Worm (Caenorhabditis elegans) whole organism, mixed stage, embryonic: ENCODE data around the gene C06C3.7.

Experiments
- M03D4.4 ChIP-seq: sonication (generic microtip); optimal IDR thresholded peaks from 2 replicates; lab custom pipeline; 2017; ENCODE audit warnings: mild to moderate bottlenecking, missing genetic modification characterization, missing compliant biosample characterization
- bed-3 ChIP-seq: fragments of 200-800 bp; sonication (Bioruptor generic); optimal IDR thresholded peaks from 3 replicates; lab custom pipeline; 2018; ENCODE audit warnings: mild to moderate bottlenecking, missing genetic modification characterization, moderate library complexity, missing compliant biosample characterization
- blmp-1 ChIP-seq: fragments of 150-350 bp; optimal IDR thresholded peaks from 2 replicates; lab custom pipeline; 2014; ENCODE audit warnings: missing biosample characterization, missing genetic modification characterization
- ceh-39 ChIP-seq: fragments of 150-350 bp; optimal IDR thresholded peaks from 2 replicates; lab custom pipeline; 2014; ENCODE audit warnings: missing biosample characterization, missing genetic modification characterization
- ceh-43 ChIP-seq: fragments of 200-800 bp; sonication (Bioruptor generic); optimal IDR thresholded peaks from 2 replicates; lab custom pipeline; 2018; ENCODE audit warnings: mild to moderate bottlenecking, missing genetic modification characterization, moderate library complexity, missing compliant biosample characterization
- ceh-83 ChIP-seq: fragments of 200-800 bp; sonication (Bioruptor generic); optimal IDR thresholded peaks from 2 replicates; lab custom pipeline; 2018; ENCODE audit warnings: mild to moderate bottlenecking, missing genetic modification characterization, missing compliant biosample characterization
- cnd-1 ChIP-seq: fragments of 200-800 bp; sonication (Bioruptor generic); optimal IDR thresholded peaks from 2 replicates; lab custom pipeline; 2018; ENCODE audit warnings: mild to moderate bottlenecking, missing genetic modification characterization, missing compliant biosample characterization
- drap-1 ChIP-seq: fragments of 200-800 bp; sonication (Bioruptor generic); optimal IDR thresholded peaks from 3 replicates; lab custom pipeline; 2018; ENCODE audit warnings: mild to moderate bottlenecking, missing genetic modification characterization, missing compliant biosample characterization
- elt-1 ChIP-seq: sonication (generic microtip); optimal IDR thresholded peaks from 2 replicates; lab custom pipeline; 2017; ENCODE audit warnings: missing genetic modification characterization, mild to moderate bottlenecking, missing compliant biosample characterization, antibody characterized with exemption, moderate library complexity, borderline replicate concordance; ENCODE audit not compliant: insufficient read depth
- elt-3 ChIP-seq: fragments of 150-350 bp; optimal IDR thresholded peaks from 2 replicates; lab custom pipeline; 2014; ENCODE audit warnings: missing biosample characterization, missing genetic modification characterization
- flh-1 ChIP-seq: fragments of 200-800 bp; sonication (Bioruptor generic); optimal IDR thresholded peaks from 2 replicates; lab custom pipeline; 2018; ENCODE audit warnings: mild to moderate bottlenecking, missing genetic modification characterization, moderate library complexity, missing compliant biosample characterization
- ham-2 ChIP-seq: fragments of 200-800 bp; sonication (Bioruptor generic); optimal IDR thresholded peaks from 2 replicates; lab custom pipeline; 2018; ENCODE audit warnings: mild to moderate bottlenecking, missing genetic modification characterization, missing compliant biosample characterization
- hlh-1 ChIP-seq: fragments of 150-350 bp; optimal IDR thresholded peaks from 2 replicates; lab custom pipeline; 2014; ENCODE audit warnings: missing biosample characterization, missing genetic modification reagents, missing genetic modification characterization
- lin-13 ChIP-seq: fragments of 150-350 bp; optimal IDR thresholded peaks from 2 replicates; lab custom pipeline; 2014; ENCODE audit warnings: missing biosample characterization, missing genetic modification characterization
- lin-32 ChIP-seq: fragments of 200-800 bp; sonication (Bioruptor generic); optimal IDR thresholded peaks from 2 replicates; lab custom pipeline; 2018; ENCODE audit warnings: mild to moderate bottlenecking, missing genetic modification characterization, missing compliant biosample characterization
- lsy-2 ChIP-seq: fragments of 150-350 bp; optimal IDR thresholded peaks from 2 replicates; lab custom pipeline; 2014; ENCODE audit warnings: missing biosample characterization, missing genetic modification characterization
- mab-5 ChIP-seq: fragments of 150-350 bp; optimal IDR thresholded peaks from 2 replicates; lab custom pipeline; 2014; ENCODE audit warnings: missing biosample characterization, missing genetic modification characterization
- mep-1 ChIP-seq: fragments of 150-350 bp; optimal IDR thresholded peaks from 2 replicates; lab custom pipeline; 2017; ENCODE audit warnings: missing biosample characterization, missing genetic modification reagents, missing genetic modification characterization, inconsistent platforms
- nhr-12 ChIP-seq: fragments of 150-350 bp; optimal IDR thresholded peaks from 2 replicates; lab custom pipeline; 2014; ENCODE audit warnings: missing biosample characterization, missing genetic modification characterization
- nhr-237 ChIP-seq: fragments of 150-350 bp; optimal IDR thresholded peaks from 2 replicates; lab custom pipeline; 2014; ENCODE audit warnings: missing biosample characterization, missing genetic modification characterization
- nhr-28 ChIP-seq: fragments of 150-350 bp; optimal IDR thresholded peaks from 2 replicates; lab custom pipeline; 2014; ENCODE audit warnings: missing biosample characterization, missing genetic modification characterization
- nhr-76 ChIP-seq: sonication (generic microtip); optimal IDR thresholded peaks from 2 replicates; lab custom pipeline; 2017; ENCODE audit warnings: missing biosample characterization, missing genetic modification characterization
- pha-4 ChIP-seq: fragments of 150-350 bp; optimal IDR thresholded peaks from 2 replicates; lab custom pipeline; 2018; ENCODE audit warnings: missing biosample characterization, missing genetic modification reagents, missing genetic modification characterization
- sem-2 ChIP-seq: fragments of 200-800 bp; sonication (Bioruptor generic); optimal IDR thresholded peaks from 2 replicates; lab custom pipeline; 2018; ENCODE audit warnings: mild to moderate bottlenecking, missing genetic modification characterization, missing compliant biosample characterization
- snpc-4 ChIP-seq: fragments of 150-350 bp; optimal IDR thresholded peaks from 2 replicates; lab custom pipeline; 2014; ENCODE audit warnings: missing biosample characterization, missing genetic modification characterization
- sptf-1 ChIP-seq: sonication (generic microtip); optimal IDR thresholded peaks from 2 replicates; lab custom pipeline; 2017; ENCODE audit warnings: mild to moderate bottlenecking, missing genetic modification characterization, moderate library complexity, missing compliant biosample characterization
- tbx-8 ChIP-seq: fragments of 200-800 bp; sonication (Bioruptor generic); optimal IDR thresholded peaks from 2 replicates; lab custom pipeline; 2018; ENCODE audit warnings: mild to moderate bottlenecking, missing genetic modification characterization, moderate library complexity, missing compliant biosample characterization
- unc-120 ChIP-seq: sonication (generic microtip); optimal IDR thresholded peaks from 2 replicates; lab custom pipeline; 2017; ENCODE audit warnings: missing genetic modification characterization, missing compliant biosample characterization; ENCODE audit not compliant: poor library complexity, severe bottlenecking
- unc-39 ChIP-seq: fragments of 150-350 bp; optimal IDR thresholded peaks from 2 replicates; lab custom pipeline; 2014; ENCODE audit warnings: missing biosample characterization, missing genetic modification characterization
- unc-62 ChIP-seq: fragments of 150-350 bp; optimal IDR thresholded peaks from 2 replicates; lab custom pipeline; 2014; ENCODE audit warnings: missing biosample characterization, missing genetic modification reagents, missing genetic modification characterization
- ztf-11 ChIP-seq: fragments of 150-350 bp; optimal IDR thresholded peaks from 2 replicates; lab custom pipeline; 2014; ENCODE audit warnings: missing biosample characterization, missing genetic modification characterization

Gene C06C3.7

DNA sequence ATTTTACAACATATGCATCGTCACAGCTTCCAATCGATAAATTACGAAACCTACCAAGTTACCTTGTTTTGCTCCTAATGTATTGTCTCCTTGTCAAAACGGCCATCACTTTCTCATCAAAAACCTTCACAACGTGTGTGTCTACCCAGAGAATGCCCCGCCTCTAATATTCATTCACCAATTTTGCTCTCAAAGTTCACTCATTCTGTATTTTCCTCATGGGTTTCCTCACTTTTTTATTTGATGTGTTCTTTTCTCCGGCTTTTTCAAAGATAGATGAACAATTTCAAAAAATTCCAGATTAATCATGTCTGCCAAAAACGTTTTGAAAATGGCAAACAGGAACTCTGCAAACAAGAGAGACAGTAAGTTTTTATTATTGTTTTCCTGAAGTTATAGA lies at the start of gene C06C3.7:
C06C3.7 (plus strand) TSS at position 301 of the 400 bp plus-strand sequence.
- TF ChIP-seq ham-2 (GFP tag; lab: Kevin White, UChicago), result no peak
- no peak for TF ChIP-seq mep-1 (tag; lab: Kevin White, UChicago)
- no peak for TF ChIP-seq ztf-11
- TF ChIP-seq lin-32 (GFP tag; lab: Kevin White, UChicago), result no peak
- TF ChIP-seq mab-5 (tag; lab: Kevin White, UChicago), result no peak
- no peak for TF ChIP-seq drap-1 (GFP tag; lab: Kevin White, UChicago)
- no peak for TF ChIP-seq bed-3
- no peak for TF ChIP-seq nhr-12 (tag; lab: Kevin White, UChicago)
- no peak for TF ChIP-seq lsy-2 (tag; lab: Kevin White, UChicago)
- TF ChIP-seq, all 35 proteins: peak for 0

DNA sequence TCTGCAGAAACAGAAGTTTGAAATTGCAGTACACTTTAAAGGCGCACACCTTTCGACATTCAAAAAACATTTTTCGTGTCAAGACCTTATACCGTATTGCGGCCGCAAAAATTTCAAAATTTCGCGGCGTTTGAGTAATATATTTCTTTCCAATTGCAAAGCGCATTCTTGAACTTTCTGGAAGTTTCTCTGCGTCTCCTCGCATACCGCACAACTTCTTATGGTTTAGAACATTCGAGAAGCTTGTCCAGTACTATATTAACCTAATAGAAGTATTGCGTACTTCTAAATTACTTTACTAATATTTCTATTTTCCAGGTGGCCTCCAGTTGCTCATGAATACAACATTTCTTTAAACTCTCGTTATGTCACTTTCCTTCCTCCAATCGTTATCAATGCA lies 48.7 kb upstream of the C06C3.7 start:
- TF ChIP-seq tbx-8 (GFP tag; lab: Kevin White, UChicago) (no peak), ham-2 (GFP tag; lab: Kevin White, UChicago) (no peak), cnd-1 (no peak)
- TF ChIP-seq, all 35 proteins: peak for 0

DNA sequence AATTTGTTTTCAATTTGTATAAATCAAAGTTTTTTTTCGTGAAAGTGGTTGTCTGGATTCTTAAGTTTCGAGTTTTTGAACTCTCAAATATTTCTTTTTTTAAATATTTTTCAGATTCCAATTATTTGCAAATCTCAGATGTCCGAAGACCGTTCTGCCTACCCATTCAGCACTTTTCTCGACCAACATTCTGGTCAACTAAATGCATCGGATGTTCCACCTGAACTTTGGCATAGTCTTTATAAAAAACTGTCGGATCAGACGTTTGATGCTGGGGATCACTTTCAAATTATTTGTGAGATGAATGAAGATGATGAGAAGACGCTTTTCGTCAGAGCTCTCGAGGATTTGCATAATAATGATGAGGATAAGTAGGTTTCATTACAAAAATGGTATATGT lies 46.5 kb upstream of the C06C3.7 start, which contains the start of gene ttll-12:
ttll-12 (plus strand) TSS at position 139 of the 400 bp plus-strand sequence.
- TF ChIP-seq cnd-1 (no peak), hlh-1 (tag; lab: Kevin White, UChicago) (no peak), elt-1 (tag; lab: Kevin White, UChicago) (no peak), mep-1 (tag; lab: Kevin White, UChicago) (no peak), nhr-76 (tag; lab: Kevin White, UChicago) (no peak), unc-39 (no peak), lin-13 (tag; lab: Kevin White, UChicago) (no peak)
- TF ChIP-seq, all 35 proteins: peak for 0

DNA sequence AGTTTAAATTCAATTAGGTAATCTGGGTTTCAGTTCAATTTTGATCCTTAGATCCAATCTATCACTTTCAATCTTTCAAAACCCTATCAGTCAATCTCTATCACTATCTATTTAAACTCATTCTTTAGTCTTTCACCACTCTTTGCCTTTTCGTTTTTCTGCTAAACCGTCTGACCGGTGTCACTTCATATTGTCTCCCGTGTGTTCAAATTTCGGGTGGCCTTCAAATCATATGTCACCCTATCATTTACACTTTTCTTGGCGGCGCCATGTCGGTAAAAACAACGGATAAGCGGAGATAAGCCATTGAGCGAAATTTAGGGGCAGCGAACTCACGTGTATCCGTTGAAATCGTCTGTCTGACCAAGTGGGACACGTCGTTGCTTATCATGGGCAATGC lies 41.4 kb upstream of the C06C3.7 start:
- TF ChIP-seq elt-3, result peak; percentile 20
- TF ChIP-seq lin-13 (tag; lab: Kevin White, UChicago), result no peak

DNA sequence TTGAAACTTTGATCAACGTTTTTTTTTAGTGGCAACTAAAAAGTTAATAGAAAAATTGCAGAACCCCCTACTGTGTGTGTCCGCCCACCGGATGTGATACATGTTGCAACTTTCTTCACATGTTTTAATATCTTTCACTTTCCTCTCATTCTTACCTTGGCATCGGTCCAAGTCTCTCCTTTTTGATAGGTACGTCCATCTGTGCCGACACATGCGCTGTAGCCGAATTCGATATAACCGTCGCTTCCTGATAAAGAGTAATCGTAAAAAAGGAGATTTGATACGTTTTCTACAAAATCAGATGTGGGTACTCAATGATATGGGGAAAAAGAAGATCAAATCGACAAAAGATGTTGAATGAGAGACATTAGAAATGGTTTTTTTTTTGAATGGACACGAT lies 40.2 kb upstream of the C06C3.7 start:
- TF ChIP-seq nhr-28 (tag; lab: Kevin White, UChicago) (no peak), ztf-11 (no peak), lin-32 (GFP tag; lab: Kevin White, UChicago) (no peak), lsy-2 (tag; lab: Kevin White, UChicago) (no peak), ceh-39 (tag; lab: Kevin White, UChicago) (no peak), lin-13 (tag; lab: Kevin White, UChicago) (no peak), unc-120 (tag; lab: Kevin White, UChicago) (no peak), mep-1 (tag; lab: Kevin White, UChicago) (no peak), mab-5 (tag; lab: Kevin White, UChicago) (no peak), blmp-1 (tag; lab: Kevin White, UChicago) (no peak), unc-39 (no peak), nhr-76 (tag; lab: Kevin White, UChicago) (no peak), nhr-237 (no peak), snpc-4 (tag; lab: Kevin White, UChicago) (no peak), M03D4.4 (tag; lab: Kevin White, UChicago) (no peak), sem-2 (no peak), ceh-83 (GFP tag; lab: Kevin White, UChicago) (no peak), cnd-1 (no peak)

DNA sequence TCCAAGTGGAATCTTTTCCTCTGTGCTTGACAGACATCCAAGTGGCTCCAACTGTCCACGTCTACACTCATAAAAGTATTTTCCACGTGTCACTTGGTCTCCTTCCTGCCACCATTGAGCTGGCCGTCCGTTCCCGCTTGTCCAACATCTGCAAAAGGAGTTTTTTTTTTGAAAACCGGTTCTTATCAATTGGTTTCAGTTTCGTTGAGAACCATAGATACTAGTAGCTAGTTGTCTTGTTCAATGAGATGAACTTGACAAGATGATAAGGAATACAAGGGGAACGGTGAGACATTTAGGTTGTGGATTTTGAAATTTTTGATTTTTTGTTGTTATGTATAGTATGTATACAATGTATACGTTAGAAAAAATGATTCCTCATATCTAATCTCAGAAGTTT lies 39.5 kb upstream of the C06C3.7 start:
- TF ChIP-seq ceh-83 (GFP tag; lab: Kevin White, UChicago) (no peak), lin-32 (GFP tag; lab: Kevin White, UChicago) (no peak), lsy-2 (tag; lab: Kevin White, UChicago) (no peak), unc-62 (GFP tag; lab: Kevin White, UChicago) (no peak), pha-4 (tag; lab: Kevin White, UChicago) (no peak), ceh-43 (GFP tag; lab: Kevin White, UChicago) (no peak), lin-13 (tag; lab: Kevin White, UChicago) (no peak), blmp-1 (tag; lab: Kevin White, UChicago) (no peak), sptf-1 (no peak), flh-1 (no peak), mab-5 (tag; lab: Kevin White, UChicago) (no peak), nhr-28 (tag; lab: Kevin White, UChicago) (no peak)
